Worm (Caenorhabditis elegans): ENCODE results near the gene F13E9.15.

- TF ChIP-seq pha-4 (tag; optimal IDR thresholded peaks at IDR 0.05) (no peak), elt-3 (tag; optimal IDR thresholded peaks at IDR 0.05) (no peak), lin-32 (GFP tag; optimal IDR thresholded peaks at IDR 0.05) (no peak), sptf-1 (tag; optimal IDR thresholded peaks at IDR 0.05) (no peak), lsy-2 (tag; optimal IDR thresholded peaks at IDR 0.05) (no peak), mab-5 (tag; optimal IDR thresholded peaks at IDR 0.05) (no peak)
Measured at ce11 chrIV:10842232-10842631, 47.4 kb downstream of the F13E9.15 start.

All from whole organism, mixed stage, embryonic.